Fruit fly (Drosophila melanogaster): ENCODE results near the gene CG3176.

DNA sequence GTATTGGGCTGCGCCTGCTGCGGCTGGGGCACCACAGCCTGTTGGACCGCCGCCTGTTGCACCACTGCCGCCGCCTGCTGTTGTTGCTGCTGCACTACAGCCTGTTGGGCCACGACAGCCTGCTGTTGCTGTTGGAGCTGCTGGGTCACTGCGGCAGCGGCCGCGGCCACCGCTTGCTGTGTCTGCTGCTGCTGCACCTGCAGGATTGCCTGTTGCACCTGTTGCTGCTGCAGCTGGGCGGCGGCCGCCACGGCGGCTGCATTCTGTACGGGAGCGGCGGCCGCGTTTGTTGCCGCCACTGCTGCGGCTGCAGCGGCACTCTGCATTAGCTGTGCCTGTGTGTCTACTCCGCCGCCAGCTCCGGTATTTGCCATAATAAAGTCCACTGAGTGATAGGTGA lies 37.2 kb downstream of the CG3176 start:
- TF ChIP-seq Met (GFP tag; optimal IDR thresholded peaks at IDR 0.05) (no peak), ss (GFP tag; optimal IDR thresholded peaks at IDR 0.05) (no peak), Eip75B (GFP tag; optimal IDR thresholded peaks at IDR 0.05) (no peak), CG31627 (GFP tag; optimal IDR thresholded peaks at IDR 0.05) (no peak), CG8632 (GFP tag; optimal IDR thresholded peaks at IDR 0.05) (no peak), achi (GFP tag; optimal IDR thresholded peaks at IDR 0.05) (no peak)
